Worm (Caenorhabditis elegans) whole organism, midembryonic: ENCODE results near the gene H12D21.10.

ENCODE experiments used
- T22C8.4 ChIP-seq: fragments of 200-800 bp; sonication (Bioruptor generic); IDR thresholded peaks from 2 replicates; pipeline ENCODE4 v1.3.6; 2022; ENCODE audit warnings: missing genetic modification characterization, missing compliant biosample characterization
- cog-1 ChIP-seq: sonication (generic microtip); optimal IDR thresholded peaks from 2 replicates; lab custom pipeline; 2016; ENCODE audit warnings: missing genetic modification characterization, missing compliant biosample characterization
- flt-1 ChIP-seq: fragments of 200-800 bp; sonication (Bioruptor generic); IDR thresholded peaks from 2 replicates; pipeline ENCODE4 v1.3.6; 2022; ENCODE audit warnings: missing genetic modification characterization, missing compliant biosample characterization
- klf-2 ChIP-seq: fragments of 200-800 bp; sonication (Bioruptor generic); conservative IDR thresholded peaks from 2 replicates; pipeline ENCODE4 v1.3.6; 2022; ENCODE audit warnings: missing genetic modification reagents, missing genetic modification characterization, missing compliant biosample characterization
- med-1 ChIP-seq: sonication (generic microtip); optimal IDR thresholded peaks from 2 replicates; lab custom pipeline; 2017; ENCODE audit warnings: missing genetic modification characterization, mild to moderate bottlenecking, missing compliant biosample characterization, antibody characterized with exemption, missing genetic modification reagents; ENCODE audit not compliant: insufficient read depth
- ref-1 ChIP-seq: fragments of 200-800 bp; sonication (Bioruptor generic); conservative IDR thresholded peaks from 2 replicates; pipeline ENCODE4 v1.3.6; 2022; ENCODE audit warnings: missing genetic modification reagents, missing genetic modification characterization, missing compliant biosample characterization
- tab-1 ChIP-seq: fragments of 200-800 bp; sonication (Bioruptor generic); IDR thresholded peaks from 2 replicates; pipeline ENCODE4 v1.3.6; 2022; ENCODE audit warnings: missing genetic modification characterization, missing compliant biosample characterization
- ztf-23 ChIP-seq: fragments of 200-800 bp; sonication (Bioruptor generic); IDR thresholded peaks from 2 replicates; pipeline ENCODE4 v1.3.6; 2022; ENCODE audit warnings: missing genetic modification reagents, missing genetic modification characterization, missing compliant biosample characterization
- ztf-29 ChIP-seq: fragments of 200-800 bp; sonication (Bioruptor generic); IDR thresholded peaks from 2 replicates; pipeline ENCODE4 v1.3.6; 2022; ENCODE audit warnings: missing genetic modification reagents, missing genetic modification characterization, missing compliant biosample characterization

H12D21.10 gene

ce11 chrV:14895557-14895956 is 4.0 kb upstream of the H12D21.10 start, which contains the start of gene mpst-3:
Gene mpst-3, plus strand, starts transcription at chrV:14895647.
- no peak for TF ChIP-seq T22C8.4 (GFP tag; lab: Robert Waterston, UW)
- no peak for TF ChIP-seq tab-1 (GFP tag; lab: Robert Waterston, UW)
- no peak for TF ChIP-seq flt-1 (GFP tag; lab: Robert Waterston, UW)
- no peak for TF ChIP-seq ztf-29 (GFP tag; lab: Robert Waterston, UW)
- no peak for TF ChIP-seq klf-2 (GFP tag; lab: Robert Waterston, UW)
- TF ChIP-seq med-1 (GFP tag; lab: Kevin White, UChicago) = no peak
- TF ChIP-seq ztf-23 (GFP tag; lab: Robert Waterston, UW) = no peak
- TF ChIP-seq cog-1 (tag; lab: Kevin White, UChicago) = no peak
- no peak for TF ChIP-seq ref-1 (GFP tag; lab: Robert Waterston, UW)

- no peak for TF ChIP-seq ref-1 (GFP tag; lab: Robert Waterston, UW)
- TF ChIP-seq cog-1 (tag; lab: Kevin White, UChicago) = no peak
These were observed 1.9 kb upstream of the H12D21.10 start, which contains the start of gene H12D21.6 for ce11 chrV:14897731-14898130. Gene H12D21.6, minus strand, starts transcription at chrV:14897831.

- TF ChIP-seq flt-1 (GFP tag; lab: Robert Waterston, UW) (no peak), cog-1 (tag; lab: Kevin White, UChicago) (no peak), klf-2 (GFP tag; lab: Robert Waterston, UW) (no peak), tab-1 (GFP tag; lab: Robert Waterston, UW) (no peak), med-1 (GFP tag; lab: Kevin White, UChicago) (no peak), T22C8.4 (GFP tag; lab: Robert Waterston, UW) (no peak), ztf-23 (GFP tag; lab: Robert Waterston, UW) (no peak), ztf-29 (GFP tag; lab: Robert Waterston, UW) (no peak), ref-1 (GFP tag; lab: Robert Waterston, UW) (no peak)
These were observed 1.3 kb downstream of the H12D21.10 start for ce11 chrV:14900905-14901304.

- TF ChIP-seq ztf-23 (GFP tag; lab: Robert Waterston, UW) (no peak), ref-1 (GFP tag; lab: Robert Waterston, UW) (no peak)
These were observed 7.8 kb downstream of the H12D21.10 start for ce11 chrV:14907445-14907844.

ce11 chrV:14909331-14909835 is 9.8 kb downstream of the H12D21.10 start, which contains the start of gene H12D21.9:
Gene H12D21.9, minus strand, starts transcription at chrV:14909478.
- TF ChIP-seq ztf-29 (GFP tag; lab: Robert Waterston, UW) = no peak
- TF ChIP-seq med-1 (GFP tag; lab: Kevin White, UChicago) = no peak
- TF ChIP-seq T22C8.4 (GFP tag; lab: Robert Waterston, UW) = no peak
- no peak for TF ChIP-seq flt-1 (GFP tag; lab: Robert Waterston, UW)
- no peak for TF ChIP-seq ztf-23 (GFP tag; lab: Robert Waterston, UW)
- TF ChIP-seq cog-1 (tag; lab: Kevin White, UChicago) = no peak
- no peak for TF ChIP-seq ref-1 (GFP tag; lab: Robert Waterston, UW)
- TF ChIP-seq klf-2 (GFP tag; lab: Robert Waterston, UW) = no peak
- TF ChIP-seq tab-1 (GFP tag; lab: Robert Waterston, UW) = no peak

ce11 chrV:14910758-14911157 is 11.2 kb downstream of the H12D21.10 start:
- no peak for TF ChIP-seq med-1 (GFP tag; lab: Kevin White, UChicago)
- no peak for TF ChIP-seq tab-1 (GFP tag; lab: Robert Waterston, UW)
- no peak for TF ChIP-seq ztf-29 (GFP tag; lab: Robert Waterston, UW)
- no peak for TF ChIP-seq klf-2 (GFP tag; lab: Robert Waterston, UW)

- no peak for TF ChIP-seq tab-1 (GFP tag; lab: Robert Waterston, UW)
- TF ChIP-seq ztf-23 (GFP tag; lab: Robert Waterston, UW) = no peak
- TF ChIP-seq flt-1 (GFP tag; lab: Robert Waterston, UW) = no peak
- no peak for TF ChIP-seq cog-1 (tag; lab: Kevin White, UChicago)
- no peak for TF ChIP-seq med-1 (GFP tag; lab: Kevin White, UChicago)
- TF ChIP-seq ref-1 (GFP tag; lab: Robert Waterston, UW) = no peak
These were observed 16.0 kb downstream of the H12D21.10 start, which contains the start of gene H12D21.11 for ce11 chrV:14915599-14915998. Gene H12D21.11, plus strand, starts transcription at chrV:14915899.

ce11 chrV:14921509-14921908 is 21.9 kb downstream of the H12D21.10 start, which contains the start of gene zmp-4:
Gene zmp-4, minus strand, starts transcription at chrV:14921609.
- no peak for TF ChIP-seq med-1 (GFP tag; lab: Kevin White, UChicago)
- TF ChIP-seq cog-1 (tag; lab: Kevin White, UChicago) = no peak
- TF ChIP-seq klf-2 (GFP tag; lab: Robert Waterston, UW) = no peak
- no peak for TF ChIP-seq T22C8.4 (GFP tag; lab: Robert Waterston, UW)
- TF ChIP-seq tab-1 (GFP tag; lab: Robert Waterston, UW) = no peak
- TF ChIP-seq ztf-29 (GFP tag; lab: Robert Waterston, UW) = no peak
- TF ChIP-seq flt-1 (GFP tag; lab: Robert Waterston, UW) = no peak
- no peak for TF ChIP-seq ztf-23 (GFP tag; lab: Robert Waterston, UW)
- TF ChIP-seq ref-1 (GFP tag; lab: Robert Waterston, UW) = no peak

- TF ChIP-seq ztf-23 (GFP tag; lab: Robert Waterston, UW) (no peak), flt-1 (GFP tag; lab: Robert Waterston, UW) (no peak)
These were observed 24.5 kb downstream of the H12D21.10 start, which contains the start of gene srg-54 for ce11 chrV:14924104-14924503. Gene srg-54, minus strand, starts transcription at chrV:14924204.

- TF ChIP-seq ztf-29 (GFP tag; lab: Robert Waterston, UW) (no peak), tab-1 (GFP tag; lab: Robert Waterston, UW) (no peak), klf-2 (GFP tag; lab: Robert Waterston, UW) (no peak), ztf-23 (GFP tag; lab: Robert Waterston, UW) (no peak), med-1 (GFP tag; lab: Kevin White, UChicago) (no peak), T22C8.4 (GFP tag; lab: Robert Waterston, UW) (no peak), ref-1 (GFP tag; lab: Robert Waterston, UW) (no peak), flt-1 (GFP tag; lab: Robert Waterston, UW) (no peak), cog-1 (tag; lab: Kevin White, UChicago) (no peak)
These were observed 28.6 kb downstream of the H12D21.10 start, which contains the start of gene srg-55 for ce11 chrV:14928248-14928647. Gene srg-55, minus strand, starts transcription at chrV:14928348.
